Worm (Caenorhabditis elegans) whole organism, L4/young adult: ENCODE measurements around the gene T14G11.1.

ENCODE experiments used
- W03F9.2 ChIP-seq: fragments of 150-350 bp; optimal IDR thresholded peaks from 2 replicates; lab custom pipeline; 2014; ENCODE audit warnings: missing biosample characterization, missing genetic modification characterization
- dao-5 ChIP-seq: sonication (generic microtip); optimal IDR thresholded peaks from 2 replicates; lab custom pipeline; 2016; ENCODE audit warnings: missing genotype, missing genetic modification characterization, moderate library complexity, missing compliant biosample characterization
- him-1 ChIP-seq: sonication (generic microtip); optimal IDR thresholded peaks from 2 replicates; lab custom pipeline; 2016; ENCODE audit warnings: missing genotype, missing genetic modification reagents, missing genetic modification characterization, missing compliant biosample characterization

The T14G11.1 gene

DNA sequence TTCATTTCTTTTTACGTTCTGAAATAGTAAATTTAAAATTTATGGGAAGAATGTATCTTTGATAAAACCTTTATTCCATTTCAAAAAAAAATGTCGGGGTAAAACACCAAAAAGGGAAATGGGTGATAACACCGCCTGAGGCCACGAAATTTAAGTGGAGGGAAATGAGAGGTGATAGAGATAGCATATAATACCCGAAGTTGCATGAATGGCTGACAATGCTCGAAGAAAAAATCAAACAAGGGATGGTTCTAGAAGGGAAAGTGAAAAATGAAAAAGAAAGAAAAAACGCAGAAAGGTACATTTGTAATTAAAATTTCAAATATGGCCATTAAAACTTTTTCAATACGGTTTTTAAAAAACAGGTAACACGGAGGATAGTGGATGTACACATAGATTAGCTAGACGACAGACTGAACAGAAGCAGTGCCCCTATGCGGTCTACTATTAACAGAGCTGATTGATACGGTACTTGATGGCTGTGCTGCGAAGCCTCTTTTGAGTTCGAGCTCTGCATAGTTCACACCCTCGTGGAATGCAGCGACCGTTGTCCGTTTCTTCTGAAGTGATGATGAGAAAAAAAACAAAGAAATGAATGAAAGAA is 9.5 kb downstream of the T14G11.1 start:
- TF ChIP-seq dao-5 (tag; lab: Kevin White, UChicago), result no peak
- TF ChIP-seq W03F9.2 (tag; lab: Kevin White, UChicago), result no peak
- no peak for TF ChIP-seq him-1 (tag; lab: Kevin White, UChicago)

DNA sequence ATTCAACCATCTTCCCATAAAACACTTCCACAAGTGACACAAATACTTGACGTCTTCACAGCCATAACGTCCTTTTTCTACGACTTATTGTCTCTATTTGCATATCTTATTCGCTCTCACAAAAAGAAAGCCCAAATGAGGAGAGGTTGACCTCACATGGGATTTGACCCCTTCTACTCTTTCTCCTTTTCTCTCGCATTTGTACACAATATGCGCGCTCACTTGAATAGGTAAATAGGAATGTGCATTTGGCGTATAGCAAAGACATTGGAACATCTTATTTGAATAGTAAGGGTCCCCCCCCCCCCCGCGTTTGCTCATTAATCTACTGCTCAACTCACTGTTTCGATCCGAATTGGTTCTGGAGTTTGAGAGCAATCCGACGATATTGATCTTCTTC is 11.9 kb downstream of the T14G11.1 start:
- no peak for TF ChIP-seq dao-5 (tag; lab: Kevin White, UChicago)
- no peak for TF ChIP-seq him-1 (tag; lab: Kevin White, UChicago)
- no peak for TF ChIP-seq W03F9.2 (tag; lab: Kevin White, UChicago)

- no peak for TF ChIP-seq W03F9.2 (tag; lab: Kevin White, UChicago)
- no peak for TF ChIP-seq dao-5 (tag; lab: Kevin White, UChicago)
- TF ChIP-seq him-1 (tag; lab: Kevin White, UChicago), result no peak
Measured at ce11 chrX:2703887-2704286, 15.1 kb downstream of the T14G11.1 start.

DNA sequence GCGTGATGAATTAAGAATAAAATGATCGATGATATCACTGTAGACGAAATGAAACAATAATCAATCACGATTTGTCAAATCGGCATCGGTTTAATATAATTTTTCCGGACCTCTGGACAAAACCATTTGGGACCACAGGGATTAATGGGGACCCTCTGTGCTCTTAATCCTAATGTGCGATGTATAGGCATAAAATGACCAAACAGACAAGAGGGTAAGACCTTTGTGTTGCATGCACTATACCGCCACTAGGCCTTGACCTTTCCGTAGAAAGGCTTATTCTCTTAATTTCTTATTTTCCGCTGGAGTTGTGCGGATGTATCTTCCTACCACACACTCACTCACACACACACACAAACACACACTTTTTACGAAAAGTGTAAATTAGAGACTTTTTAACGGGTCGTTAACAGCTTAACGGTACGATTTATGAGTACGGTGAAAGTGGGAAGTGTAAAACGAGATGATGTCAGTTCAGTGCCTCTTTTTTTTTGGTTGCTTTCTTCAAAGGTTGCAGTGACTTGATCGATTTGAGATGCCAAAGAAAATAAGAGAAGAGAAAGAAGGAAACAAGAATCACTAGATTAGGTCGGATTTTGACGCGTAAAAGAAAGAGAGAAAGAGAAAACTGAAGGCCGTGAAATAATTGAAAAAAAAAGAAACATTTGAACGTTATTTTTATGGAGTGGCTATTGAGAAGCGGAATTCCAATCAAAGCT is 16.1 kb downstream of the T14G11.1 start:
- no peak for TF ChIP-seq W03F9.2 (tag; lab: Kevin White, UChicago)

- no peak for TF ChIP-seq him-1 (tag; lab: Kevin White, UChicago)
- no peak for TF ChIP-seq W03F9.2 (tag; lab: Kevin White, UChicago)
- TF ChIP-seq dao-5 (tag; lab: Kevin White, UChicago), result no peak
Measured at ce11 chrX:2705809-2706378, 17.1 kb downstream of the T14G11.1 start, which contains the start of gene igcm-3. igcm-3 (minus strand) TSS chrX:2705859.

DNA sequence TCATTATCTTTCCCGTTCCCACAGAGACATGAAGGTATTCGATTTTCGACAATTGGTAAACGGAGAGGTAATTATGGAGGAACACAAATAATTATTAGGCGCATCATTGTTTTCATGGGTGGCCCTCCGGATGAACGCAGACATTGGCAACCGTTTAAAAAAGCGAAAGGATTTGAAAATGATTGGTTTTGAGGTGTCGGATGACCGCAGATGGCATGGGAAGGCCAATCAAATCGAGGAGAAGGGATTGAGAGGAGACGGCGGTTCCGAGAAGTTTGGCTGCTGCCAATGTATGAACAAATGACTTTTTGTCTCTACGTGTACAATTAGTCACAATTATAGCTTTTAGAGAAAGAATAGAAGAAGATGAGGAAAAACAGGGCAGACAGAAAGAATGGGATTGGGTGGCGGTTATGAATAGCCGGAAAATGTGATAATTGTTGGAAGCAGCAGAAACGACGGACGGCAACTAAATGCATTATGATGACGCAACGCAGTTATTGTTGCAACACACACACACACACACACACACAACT is 18.8 kb downstream of the T14G11.1 start:
- TF ChIP-seq him-1 (tag; lab: Kevin White, UChicago) (no peak), dao-5 (tag; lab: Kevin White, UChicago) (no peak), W03F9.2 (tag; lab: Kevin White, UChicago) (no peak)

DNA sequence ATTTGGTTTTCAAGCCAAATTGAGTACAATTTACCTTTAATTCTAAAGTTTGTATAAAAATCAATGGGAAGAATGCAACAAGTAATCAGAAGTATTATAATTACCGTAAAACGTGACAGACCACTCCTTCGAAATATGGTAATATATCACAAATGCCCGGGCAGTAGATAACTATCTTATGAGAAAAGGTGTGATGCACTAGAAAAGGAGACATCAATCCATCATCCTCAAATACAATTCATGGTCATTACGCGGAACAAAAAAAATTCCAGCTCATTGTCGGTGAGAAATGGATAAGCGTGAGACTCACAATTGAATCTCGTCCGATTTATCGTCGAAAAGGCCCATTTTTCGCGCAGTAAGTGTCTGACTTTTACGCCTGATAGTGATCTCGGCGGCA is 20.4 kb downstream of the T14G11.1 start:
- TF ChIP-seq W03F9.2 (tag; lab: Kevin White, UChicago) (no peak), him-1 (tag; lab: Kevin White, UChicago) (no peak), dao-5 (tag; lab: Kevin White, UChicago) (no peak)

ce11 chrX:2712984-2713383 is 24.2 kb downstream of the T14G11.1 start:
- TF ChIP-seq dao-5 (tag; lab: Kevin White, UChicago), result no peak
- TF ChIP-seq W03F9.2 (tag; lab: Kevin White, UChicago), result no peak
- no peak for TF ChIP-seq him-1 (tag; lab: Kevin White, UChicago)

ce11 chrX:2727681-2728080 is 38.9 kb downstream of the T14G11.1 start:
- no peak for TF ChIP-seq dao-5 (tag; lab: Kevin White, UChicago)
- TF ChIP-seq W03F9.2 (tag; lab: Kevin White, UChicago), result no peak
- no peak for TF ChIP-seq him-1 (tag; lab: Kevin White, UChicago)

DNA sequence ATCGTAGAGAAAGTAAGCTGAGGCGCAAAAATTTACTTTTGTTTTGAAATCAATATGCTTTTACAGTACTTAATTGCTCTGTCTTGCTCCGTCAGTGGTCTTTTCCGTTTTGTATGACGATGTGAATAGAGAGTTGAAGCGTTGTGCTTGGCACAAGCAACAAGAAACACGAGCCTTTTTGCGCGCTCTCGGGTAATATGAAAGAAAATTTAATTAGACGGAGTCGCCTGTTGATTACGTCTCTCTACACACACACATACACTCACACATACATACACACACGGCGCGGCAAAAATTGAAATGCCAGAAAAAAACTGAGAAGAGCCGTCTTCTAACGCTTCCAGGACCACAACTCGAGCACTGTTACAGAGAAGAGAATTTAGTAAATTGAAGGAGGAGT is 41.1 kb downstream of the T14G11.1 start:
- no peak for TF ChIP-seq dao-5 (tag; lab: Kevin White, UChicago)
- TF ChIP-seq him-1 (tag; lab: Kevin White, UChicago), result no peak
- no peak for TF ChIP-seq W03F9.2 (tag; lab: Kevin White, UChicago)

- TF ChIP-seq dao-5 (tag; lab: Kevin White, UChicago), result no peak
- TF ChIP-seq W03F9.2 (tag; lab: Kevin White, UChicago), result no peak
- TF ChIP-seq him-1 (tag; lab: Kevin White, UChicago), result no peak
Measured at ce11 chrX:2731416-2731815, 42.6 kb downstream of the T14G11.1 start.
